Worm (Caenorhabditis elegans): ENCODE measurements around the gene fln-1.

DNA sequence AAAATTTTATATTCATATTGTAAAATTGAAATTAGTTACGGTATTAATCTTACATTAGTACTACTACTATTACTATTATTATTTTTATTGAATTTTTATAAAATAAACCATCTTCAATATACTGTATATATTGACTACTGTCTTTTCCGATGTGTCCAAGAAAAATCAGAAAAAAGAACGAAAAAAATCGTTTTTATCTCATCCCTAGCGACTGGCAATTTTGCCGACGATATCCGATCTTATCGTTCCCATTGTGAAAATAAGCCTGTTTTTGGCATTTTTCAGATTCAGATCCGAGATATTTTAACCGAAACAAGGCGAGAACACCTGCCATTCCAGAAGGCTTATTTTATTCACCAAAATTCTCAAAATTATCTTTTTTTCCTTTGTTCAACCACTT is 45.3 kb downstream of the fln-1 start, which contains the start of gene F18F11.4:
- no peak for TF ChIP-seq snpc-4 (GFP tag; optimal IDR thresholded peaks at IDR 0.05)
- TF ChIP-seq snpc-4 (tag; optimal IDR thresholded peaks at IDR 0.05), result no peak
- TF ChIP-seq ztf-18 (tag; optimal IDR thresholded peaks at IDR 0.05), result no peak
- no peak for TF ChIP-seq ztf-6 (GFP tag; IDR thresholded peaks at IDR 0.05)
- TF ChIP-seq madf-3 (GFP tag; IDR thresholded peaks at IDR 0.05), result no peak
- TF ChIP-seq bed-2 (GFP tag; IDR thresholded peaks at IDR 0.05), result no peak
- no peak for TF ChIP-seq C17E4.6 (GFP tag; IDR thresholded peaks at IDR 0.05)
- TF ChIP-seq pha-4 (tag; optimal IDR thresholded peaks at IDR 0.05), result no peak
- no peak for TF ChIP-seq unc-62 (GFP tag; optimal IDR thresholded peaks at IDR 0.05)
- TF ChIP-seq tbx-9 (tag; optimal IDR thresholded peaks at IDR 0.05; ENCODE audit: borderline replicate concordance), result no peak
- TF ChIP-seq ama-1 (optimal IDR thresholded peaks at IDR 0.05), result no peak
- no peak for TF ChIP-seq ama-1 (GFP tag; optimal IDR thresholded peaks at IDR 0.05)
- no peak for TF ChIP-seq nhr-179 (tag; optimal IDR thresholded peaks at IDR 0.05)
- TF ChIP-seq ccch-3 (GFP tag; optimal IDR thresholded peaks at IDR 0.05), result no peak
- no peak for TF ChIP-seq ceh-91 (GFP tag; IDR thresholded peaks at IDR 0.05)

Data from whole organism, young adult.